Worm (Caenorhabditis elegans) whole organism, mixed stage, embryonic: ENCODE measurements around the gene phf-34.

Experiments used
- M03D4.4 ChIP-seq: sonication (generic microtip); optimal IDR thresholded peaks from 2 replicates; lab custom pipeline; 2017; ENCODE audit warnings: mild to moderate bottlenecking, missing genetic modification characterization, missing compliant biosample characterization
- blmp-1 ChIP-seq: fragments of 150-350 bp; optimal IDR thresholded peaks from 2 replicates; lab custom pipeline; 2014; ENCODE audit warnings: missing biosample characterization, missing genetic modification characterization
- ceh-43 ChIP-seq: fragments of 200-800 bp; sonication (Bioruptor generic); optimal IDR thresholded peaks from 2 replicates; lab custom pipeline; 2018; ENCODE audit warnings: mild to moderate bottlenecking, missing genetic modification characterization, moderate library complexity, missing compliant biosample characterization
- ceh-83 ChIP-seq: fragments of 200-800 bp; sonication (Bioruptor generic); optimal IDR thresholded peaks from 2 replicates; lab custom pipeline; 2018; ENCODE audit warnings: mild to moderate bottlenecking, missing genetic modification characterization, missing compliant biosample characterization
- ces-1 ChIP-seq: fragments of 150-350 bp; optimal IDR thresholded peaks from 2 replicates; lab custom pipeline; 2014; ENCODE audit warnings: missing biosample characterization, missing genetic modification reagents, missing genetic modification characterization
- cnd-1 ChIP-seq: fragments of 200-800 bp; sonication (Bioruptor generic); optimal IDR thresholded peaks from 2 replicates; lab custom pipeline; 2018; ENCODE audit warnings: mild to moderate bottlenecking, missing genetic modification characterization, missing compliant biosample characterization
- drap-1 ChIP-seq: fragments of 200-800 bp; sonication (Bioruptor generic); optimal IDR thresholded peaks from 3 replicates; lab custom pipeline; 2018; ENCODE audit warnings: mild to moderate bottlenecking, missing genetic modification characterization, missing compliant biosample characterization
- elt-1 ChIP-seq: sonication (generic microtip); optimal IDR thresholded peaks from 2 replicates; lab custom pipeline; 2017; ENCODE audit warnings: missing genetic modification characterization, mild to moderate bottlenecking, missing compliant biosample characterization, antibody characterized with exemption, moderate library complexity, borderline replicate concordance; ENCODE audit not compliant: insufficient read depth
- elt-3 ChIP-seq: fragments of 150-350 bp; optimal IDR thresholded peaks from 2 replicates; lab custom pipeline; 2014; ENCODE audit warnings: missing biosample characterization, missing genetic modification characterization
- flh-1 ChIP-seq: fragments of 200-800 bp; sonication (Bioruptor generic); optimal IDR thresholded peaks from 2 replicates; lab custom pipeline; 2018; ENCODE audit warnings: mild to moderate bottlenecking, missing genetic modification characterization, moderate library complexity, missing compliant biosample characterization
- ham-2 ChIP-seq: fragments of 200-800 bp; sonication (Bioruptor generic); optimal IDR thresholded peaks from 2 replicates; lab custom pipeline; 2018; ENCODE audit warnings: mild to moderate bottlenecking, missing genetic modification characterization, missing compliant biosample characterization
- hlh-1 ChIP-seq: fragments of 150-350 bp; optimal IDR thresholded peaks from 2 replicates; lab custom pipeline; 2014; ENCODE audit warnings: missing biosample characterization, missing genetic modification reagents, missing genetic modification characterization
- lin-32 ChIP-seq: fragments of 200-800 bp; sonication (Bioruptor generic); optimal IDR thresholded peaks from 2 replicates; lab custom pipeline; 2018; ENCODE audit warnings: mild to moderate bottlenecking, missing genetic modification characterization, missing compliant biosample characterization
- lsy-2 ChIP-seq: fragments of 150-350 bp; optimal IDR thresholded peaks from 2 replicates; lab custom pipeline; 2014; ENCODE audit warnings: missing biosample characterization, missing genetic modification characterization
- mab-5 ChIP-seq: fragments of 150-350 bp; optimal IDR thresholded peaks from 2 replicates; lab custom pipeline; 2014; ENCODE audit warnings: missing biosample characterization, missing genetic modification characterization
- mep-1 ChIP-seq: fragments of 150-350 bp; optimal IDR thresholded peaks from 2 replicates; lab custom pipeline; 2017; ENCODE audit warnings: missing biosample characterization, missing genetic modification reagents, missing genetic modification characterization, inconsistent platforms
- mls-2 ChIP-seq: sonication (generic microtip); optimal IDR thresholded peaks from 2 replicates; lab custom pipeline; 2016; ENCODE audit warnings: mild to moderate bottlenecking, missing genetic modification characterization, moderate library complexity, missing compliant biosample characterization
- nhr-2 ChIP-seq: fragments of 150-350 bp; optimal IDR thresholded peaks from 2 replicates; lab custom pipeline; 2014; ENCODE audit warnings: missing biosample characterization, missing genetic modification characterization
- nhr-237 ChIP-seq: fragments of 150-350 bp; optimal IDR thresholded peaks from 2 replicates; lab custom pipeline; 2014; ENCODE audit warnings: missing biosample characterization, missing genetic modification characterization
- nhr-28 ChIP-seq: fragments of 150-350 bp; optimal IDR thresholded peaks from 2 replicates; lab custom pipeline; 2014; ENCODE audit warnings: missing biosample characterization, missing genetic modification characterization
- nhr-76 ChIP-seq: sonication (generic microtip); optimal IDR thresholded peaks from 2 replicates; lab custom pipeline; 2017; ENCODE audit warnings: missing biosample characterization, missing genetic modification characterization
- pha-4 ChIP-seq: fragments of 150-350 bp; optimal IDR thresholded peaks from 2 replicates; lab custom pipeline; 2018; ENCODE audit warnings: missing biosample characterization, missing genetic modification reagents, missing genetic modification characterization
- sem-2 ChIP-seq: fragments of 200-800 bp; sonication (Bioruptor generic); optimal IDR thresholded peaks from 2 replicates; lab custom pipeline; 2018; ENCODE audit warnings: mild to moderate bottlenecking, missing genetic modification characterization, missing compliant biosample characterization
- snpc-4 ChIP-seq: fragments of 150-350 bp; optimal IDR thresholded peaks from 2 replicates; lab custom pipeline; 2014; ENCODE audit warnings: missing biosample characterization, missing genetic modification characterization
- sptf-1 ChIP-seq: sonication (generic microtip); optimal IDR thresholded peaks from 2 replicates; lab custom pipeline; 2017; ENCODE audit warnings: mild to moderate bottlenecking, missing genetic modification characterization, moderate library complexity, missing compliant biosample characterization
- tbx-8 ChIP-seq: fragments of 200-800 bp; sonication (Bioruptor generic); optimal IDR thresholded peaks from 2 replicates; lab custom pipeline; 2018; ENCODE audit warnings: mild to moderate bottlenecking, missing genetic modification characterization, moderate library complexity, missing compliant biosample characterization
- unc-120 ChIP-seq: sonication (generic microtip); optimal IDR thresholded peaks from 2 replicates; lab custom pipeline; 2017; ENCODE audit warnings: missing genetic modification characterization, missing compliant biosample characterization; ENCODE audit not compliant: poor library complexity, severe bottlenecking
- unc-39 ChIP-seq: fragments of 150-350 bp; optimal IDR thresholded peaks from 2 replicates; lab custom pipeline; 2014; ENCODE audit warnings: missing biosample characterization, missing genetic modification characterization
- unc-62 ChIP-seq: fragments of 150-350 bp; optimal IDR thresholded peaks from 2 replicates; lab custom pipeline; 2014; ENCODE audit warnings: missing biosample characterization, missing genetic modification reagents, missing genetic modification characterization
- zip-8 ChIP-seq: fragments of 150-350 bp; optimal IDR thresholded peaks from 2 replicates; lab custom pipeline; 2014; ENCODE audit warnings: missing biosample characterization, missing genetic modification characterization
- ztf-11 ChIP-seq: fragments of 150-350 bp; optimal IDR thresholded peaks from 2 replicates; lab custom pipeline; 2014; ENCODE audit warnings: missing biosample characterization, missing genetic modification characterization

phf-34 gene

ce11 chrX:9899426-9900131 lies at the start of gene phf-34:
TSS of gene phf-34 (minus strand) at chrX:9899476.
- TF ChIP-seq unc-62 (peak; percentile 37), ceh-83 (GFP tag; lab: Kevin White, UChicago) (no peak), lin-32 (GFP tag; lab: Kevin White, UChicago) (no peak), M03D4.4 (tag; lab: Kevin White, UChicago) (no peak), ztf-11 (no peak), cnd-1 (tag; lab: Kevin White, UChicago) (no peak), hlh-1 (tag; lab: Kevin White, UChicago) (peak; percentile 35), ces-1 (peak; percentile 66), unc-120 (tag; lab: Kevin White, UChicago) (peak; percentile 38), nhr-237 (tag; lab: Kevin White, UChicago) (no peak), mep-1 (tag; lab: Kevin White, UChicago) (peak; percentile 22), mls-2 (tag; lab: Kevin White, UChicago) (peak; percentile 22), elt-1 (no peak), ham-2 (GFP tag; lab: Kevin White, UChicago) (peak; percentile 21), sptf-1 (tag; lab: Kevin White, UChicago) (peak; percentile 28)
- TF ChIP-seq, all 35 proteins: peak for 8

DNA sequence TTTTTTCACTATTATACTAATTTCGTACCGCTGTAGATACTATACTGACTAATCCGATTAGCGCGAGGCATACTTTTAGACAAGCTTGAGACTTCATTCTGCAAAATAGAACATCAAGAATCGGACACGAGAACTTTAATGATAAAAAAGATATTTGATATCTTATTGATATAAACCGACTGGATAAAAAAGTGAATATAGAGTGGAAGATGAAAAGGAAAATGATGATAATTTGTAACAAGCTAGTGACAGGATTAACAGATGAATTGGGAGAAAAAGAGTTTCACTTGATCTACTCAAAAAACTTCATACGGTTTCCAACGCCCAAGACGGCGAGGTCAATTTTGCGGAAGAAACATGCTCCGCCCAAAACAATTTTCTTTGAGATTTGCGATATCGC lies 49.7 kb upstream of the phf-34 start, which contains the start of gene nas-37:
Gene nas-37 (minus strand): TSS at position 101 of the 400 bp plus-strand sequence.
- no peak for TF ChIP-seq sem-2 (GFP tag; lab: Kevin White, UChicago)
- TF ChIP-seq nhr-2 (tag; lab: Kevin White, UChicago): no peak
- no peak for TF ChIP-seq ceh-43 (GFP tag; lab: Kevin White, UChicago)
- TF ChIP-seq hlh-1 (tag; lab: Kevin White, UChicago): no peak
- no peak for TF ChIP-seq snpc-4
- TF ChIP-seq elt-1: no peak
- TF ChIP-seq nhr-237 (tag; lab: Kevin White, UChicago): no peak
- TF ChIP-seq mab-5 (tag; lab: Kevin White, UChicago): no peak
- no peak for TF ChIP-seq pha-4 (tag; lab: Kevin White, UChicago)
- TF ChIP-seq tbx-8: no peak
- TF ChIP-seq unc-39 (tag; lab: Kevin White, UChicago): no peak
- TF ChIP-seq flh-1 (GFP tag; lab: Kevin White, UChicago): no peak
- TF ChIP-seq ceh-83 (GFP tag; lab: Kevin White, UChicago): no peak
- TF ChIP-seq sptf-1 (tag; lab: Kevin White, UChicago): no peak
- no peak for TF ChIP-seq ham-2 (GFP tag; lab: Kevin White, UChicago)
- TF ChIP-seq, all 35 proteins: peak for 0

DNA sequence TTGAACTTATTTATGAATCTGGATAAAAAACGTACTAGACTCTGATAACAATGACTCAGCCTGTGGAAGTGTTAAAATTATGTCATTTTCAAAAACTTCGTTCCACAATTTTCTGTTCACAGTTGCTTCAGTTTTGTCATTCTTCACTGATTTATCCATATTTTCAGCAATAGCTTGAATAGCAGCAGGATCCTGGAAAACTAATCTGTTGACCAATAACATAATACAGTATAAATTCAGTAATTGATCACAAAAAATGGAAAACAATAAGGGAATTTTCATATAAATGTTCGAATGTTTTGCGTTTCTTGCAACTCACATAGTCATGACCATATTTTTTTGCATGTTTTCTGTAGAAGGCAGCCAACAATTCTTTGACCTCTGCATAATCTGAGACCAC lies 49.3 kb upstream of the phf-34 start:
- TF ChIP-seq blmp-1 (tag; lab: Kevin White, UChicago) (no peak), mab-5 (tag; lab: Kevin White, UChicago) (no peak), ceh-43 (GFP tag; lab: Kevin White, UChicago) (no peak), elt-3 (no peak), ces-1 (no peak), hlh-1 (tag; lab: Kevin White, UChicago) (no peak), unc-39 (tag; lab: Kevin White, UChicago) (no peak), nhr-237 (tag; lab: Kevin White, UChicago) (no peak), mls-2 (tag; lab: Kevin White, UChicago) (no peak), lsy-2 (tag; lab: Kevin White, UChicago) (no peak), zip-8 (tag; lab: Kevin White, UChicago) (no peak), nhr-28 (tag; lab: Kevin White, UChicago) (no peak), ham-2 (GFP tag; lab: Kevin White, UChicago) (no peak), tbx-8 (no peak), flh-1 (GFP tag; lab: Kevin White, UChicago) (no peak), nhr-76 (no peak), unc-62 (no peak)

ce11 chrX:9941379-9941778 lies 42.1 kb upstream of the phf-34 start:
- no peak for TF ChIP-seq unc-120 (tag; lab: Kevin White, UChicago)
- TF ChIP-seq, all 35 proteins: peak for 0

DNA sequence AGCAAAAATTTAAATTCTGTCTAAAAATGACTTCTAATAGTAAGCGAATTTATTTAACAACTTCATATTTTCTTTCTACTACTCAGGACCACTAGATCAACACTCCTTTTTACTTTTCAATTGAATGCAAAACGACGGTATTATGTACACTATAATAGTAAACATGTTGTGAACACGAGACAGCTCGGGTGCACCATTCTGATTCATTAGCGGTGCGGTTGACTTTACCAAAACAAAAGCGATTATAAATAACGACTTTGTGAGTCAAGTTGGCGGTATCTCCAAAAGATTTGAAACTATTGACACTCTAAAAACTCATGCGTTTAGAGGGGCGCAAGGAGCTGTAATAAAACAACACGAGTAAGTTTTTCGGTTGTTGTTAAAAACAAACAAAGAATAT lies 41.2 kb upstream of the phf-34 start:
- TF ChIP-seq lin-32 (GFP tag; lab: Kevin White, UChicago) (no peak), elt-1 (no peak), ztf-11 (no peak), hlh-1 (tag; lab: Kevin White, UChicago) (no peak), unc-62 (no peak), unc-120 (tag; lab: Kevin White, UChicago) (no peak), tbx-8 (no peak), mab-5 (tag; lab: Kevin White, UChicago) (no peak), pha-4 (tag; lab: Kevin White, UChicago) (no peak), flh-1 (GFP tag; lab: Kevin White, UChicago) (no peak), elt-3 (no peak), zip-8 (tag; lab: Kevin White, UChicago) (no peak), drap-1 (GFP tag; lab: Kevin White, UChicago) (no peak), nhr-28 (tag; lab: Kevin White, UChicago) (no peak), nhr-76 (no peak), ceh-43 (GFP tag; lab: Kevin White, UChicago) (no peak)
